Fruit fly (Drosophila melanogaster): Measurements from ENCODE around the gene CG14331.

The CG14331 gene

dm6 chr3R:17394318-17395188 lies 46.0 kb downstream of the CG14331 start, which contains the start of gene CREG:
Gene CREG (minus strand): TSS chr3R:17394640.
- TF ChIP-seq CG8478 (optimal IDR thresholded peaks at IDR 0.05), result no peak
- no peak for TF ChIP-seq CTCF (optimal IDR thresholded peaks at IDR 0.05)

dm6 chr3R:17391313-17391845 lies 49.1 kb downstream of the CG14331 start, which contains the start of the genes Brf and sds22:
Gene Brf (minus strand): TSS chr3R:17391337.
Gene sds22 (plus strand): TSS chr3R:17391594.
- TF ChIP-seq CG8478 (optimal IDR thresholded peaks at IDR 0.05), result no peak

Measured in S2 (cell line).